Fruit fly (Drosophila melanogaster) whole organism, adult: ENCODE measurements around the gene mib1.

Experiments used
- CG11617 ChIP-seq: fragments of 200-800 bp; sonication (Bioruptor generic); optimal IDR thresholded peaks from 2 replicates; lab custom pipeline; 2017; ENCODE audit warnings: mild to moderate bottlenecking, missing biosample characterization, missing genetic modification reagents, missing genetic modification characterization
- CG12768 ChIP-seq: fragments of 200-800 bp; sonication (Bioruptor generic); optimal IDR thresholded peaks from 2 replicates; lab custom pipeline; 2017; ENCODE audit warnings: missing biosample characterization, missing genetic modification characterization, mild to moderate bottlenecking, moderate library complexity, missing genetic modification reagents
- CG14711 ChIP-seq: fragments of 200-800 bp; sonication (Bioruptor generic); optimal IDR thresholded peaks from 2 replicates; lab custom pipeline; 2018; ENCODE audit warnings: missing biosample characterization, mild to moderate bottlenecking, missing genetic modification characterization, moderate library complexity
- CG1620 ChIP-seq: fragments of 200-800 bp; sonication (Bioruptor generic); optimal IDR thresholded peaks from 2 replicates; lab custom pipeline; 2016; ENCODE audit warnings: missing biosample characterization, missing genetic modification characterization
- CG33017 ChIP-seq: fragments of 200-800 bp; sonication (Bioruptor generic); optimal IDR thresholded peaks from 2 replicates; lab custom pipeline; 2018; ENCODE audit warnings: missing biosample characterization, mild to moderate bottlenecking, missing genetic modification characterization, moderate library complexity
- CG5204 ChIP-seq: fragments of 200-800 bp; sonication (Bioruptor generic); optimal IDR thresholded peaks from 2 replicates; lab custom pipeline; 2016; ENCODE audit warnings: missing biosample characterization, missing genetic modification characterization
- CG7045 ChIP-seq: fragments of 200-800 bp; sonication (Bioruptor generic); optimal IDR thresholded peaks from 2 replicates; lab custom pipeline; 2017; ENCODE audit warnings: missing biosample characterization, mild to moderate bottlenecking, missing genetic modification characterization
- CG7101 ChIP-seq: fragments of 200-800 bp; sonication (Bioruptor generic); optimal IDR thresholded peaks from 2 replicates; lab custom pipeline; 2018; ENCODE audit warnings: missing biosample characterization, mild to moderate bottlenecking, missing genetic modification characterization, moderate library complexity
- Clk ChIP-seq: fragments of 200-800 bp; sonication (Bioruptor generic); optimal IDR thresholded peaks from 2 replicates; lab custom pipeline; 2017; ENCODE audit warnings: missing biosample characterization, missing genetic modification characterization
- Crg-1 ChIP-seq: fragments of 200-800 bp; sonication (Bioruptor generic); optimal IDR thresholded peaks from 2 replicates; lab custom pipeline; 2016; ENCODE audit warnings: missing biosample characterization, missing genetic modification characterization
- Hr96 ChIP-seq: fragments of 200-800 bp; sonication (Bioruptor generic); optimal IDR thresholded peaks from 2 replicates; lab custom pipeline; 2016; ENCODE audit warnings: missing biosample characterization, missing genetic modification characterization
- Mnt ChIP-seq: fragments of 200-800 bp; sonication (Bioruptor generic); optimal IDR thresholded peaks from 2 replicates; lab custom pipeline; 2016; ENCODE audit warnings: missing biosample characterization, mild to moderate bottlenecking, missing genetic modification characterization
- bab1 ChIP-seq: fragments of 200-800 bp; sonication (Bioruptor generic); optimal IDR thresholded peaks from 3 replicates; lab custom pipeline; 2019; ENCODE audit warnings: missing biosample characterization, mild to moderate bottlenecking, missing genetic modification characterization, moderate library complexity
- cic ChIP-seq: fragments of 200-800 bp; sonication (Bioruptor generic); optimal IDR thresholded peaks from 2 replicates; lab custom pipeline; 2017; ENCODE audit warnings: missing biosample characterization, mild to moderate bottlenecking, missing genetic modification characterization, moderate library complexity
- cnc ChIP-seq, 2 experiments: fragments of >200 bp; optimal IDR thresholded peaks; 2 replicates each; lab custom pipeline; 2017
- kay ChIP-seq: fragments of 200-800 bp; sonication (Bioruptor generic); peaks from one replicate; lab custom pipeline; 2016; ENCODE audit warnings: missing biosample characterization, missing genetic modification characterization, borderline replicate concordance
- ovo ChIP-seq: fragments of 200-800 bp; sonication (Bioruptor generic); optimal IDR thresholded peaks from 2 replicates; lab custom pipeline; 2016; ENCODE audit warnings: missing biosample characterization, missing genetic modification characterization
- pad ChIP-seq: fragments of 200-800 bp; sonication (Bioruptor generic); optimal IDR thresholded peaks from 3 replicates; lab custom pipeline; 2017; ENCODE audit warnings: missing biosample characterization, missing genetic modification characterization, mild to moderate bottlenecking, moderate library complexity, missing genetic modification reagents
- tj ChIP-seq: fragments of 200-800 bp; sonication (Bioruptor generic); optimal IDR thresholded peaks from 3 replicates; lab custom pipeline; 2017; ENCODE audit warnings: missing biosample characterization, mild to moderate bottlenecking, missing genetic modification characterization, moderate library complexity
- toe ChIP-seq: fragments of 200-800 bp; sonication (Bioruptor generic); optimal IDR thresholded peaks from 2 replicates; lab custom pipeline; 2016; ENCODE audit warnings: missing biosample characterization, missing genetic modification characterization

Gene mib1

DNA sequence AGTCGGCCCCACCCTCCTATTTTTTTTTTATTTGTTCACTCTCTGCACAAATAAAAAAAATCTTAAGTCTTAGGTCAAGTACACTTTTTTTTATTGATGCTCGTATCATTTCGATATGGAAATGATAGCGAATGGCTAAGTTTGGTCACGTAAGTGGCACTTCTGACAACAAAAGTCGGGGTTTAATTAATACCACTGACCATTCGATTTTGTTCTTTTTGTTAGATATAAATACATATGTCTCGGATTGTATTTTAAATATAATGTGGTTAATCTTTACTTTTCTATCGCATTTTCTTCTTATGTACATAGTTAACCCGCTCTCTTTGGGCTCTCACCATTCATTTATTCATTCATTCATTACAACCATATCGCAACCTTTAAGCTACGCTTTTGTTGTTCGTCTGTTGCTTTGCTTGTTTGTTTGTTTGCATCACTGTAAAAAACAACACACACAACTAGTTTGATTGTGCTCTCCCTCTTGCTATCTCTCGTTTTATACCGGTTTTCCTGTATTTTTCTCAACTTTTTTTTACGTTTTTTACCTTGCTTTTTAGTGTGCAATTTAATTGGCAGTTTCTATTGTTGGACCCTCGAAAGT lies 9.4 kb downstream of the mib1 start:
- peak; percentile 60 for TF ChIP-seq CG11617 (GFP tag; lab: Kevin White, UChicago)
- TF ChIP-seq ovo: peak; percentile 41
- peak; percentile 40 for TF ChIP-seq CG12768
- TF ChIP-seq bab1 (GFP tag; lab: Kevin White, UChicago): no peak
- TF ChIP-seq kay (GFP tag; lab: Kevin White, UChicago): peak; percentile 94
- no peak for TF ChIP-seq tj (GFP tag; lab: Kevin White, UChicago)
- no peak for TF ChIP-seq Mnt (GFP tag; lab: Kevin White, UChicago)
- TF ChIP-seq Hr96: peak; percentile 20
- peak; percentile 79 for TF ChIP-seq CG33017 (tag; lab: Kevin White, UChicago)
- TF ChIP-seq cic (GFP tag; lab: Kevin White, UChicago): peak; percentile 55
- TF ChIP-seq CG7101 (tag; lab: Kevin White, UChicago): peak; percentile 50

DNA sequence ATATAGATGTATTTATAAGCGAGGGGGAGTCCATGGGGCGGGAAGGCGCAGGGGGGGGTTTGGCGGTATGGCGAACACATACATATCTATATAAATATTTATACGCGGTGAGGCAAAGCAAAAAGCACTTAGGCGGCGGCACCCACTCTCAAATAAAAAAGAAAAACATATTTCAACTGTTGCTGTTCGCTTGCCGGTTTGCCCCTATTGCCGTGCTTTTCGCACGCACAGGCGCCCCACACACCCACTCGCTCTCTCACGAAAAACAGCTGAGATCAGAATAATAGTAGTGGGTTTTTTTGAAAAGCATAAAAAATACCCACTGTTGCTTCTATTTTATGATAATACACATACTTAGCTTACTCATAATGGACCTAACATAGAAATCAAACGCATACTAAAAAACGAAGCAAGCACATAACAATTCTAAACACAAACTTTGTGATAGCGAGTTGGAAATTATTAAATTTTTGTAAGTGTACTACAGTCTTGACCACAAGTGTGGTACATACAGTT lies 10.4 kb downstream of the mib1 start:
- TF ChIP-seq Clk (GFP tag; lab: Kevin White, UChicago) (peak; percentile 57), CG11617 (GFP tag; lab: Kevin White, UChicago) (peak; percentile 80), CG12768 (peak; percentile 91), ovo (peak; percentile 75), tj (GFP tag; lab: Kevin White, UChicago) (peak; percentile 50), CG7045 (GFP tag; lab: Kevin White, UChicago) (peak; percentile 86), Crg-1 (GFP tag; lab: Kevin White, UChicago) (peak; percentile 57), CG7101 (tag; lab: Kevin White, UChicago) (peak; percentile 89), CG1620 (GFP tag; lab: Kevin White, UChicago) (peak; percentile 47), CG14711 (tag; lab: Kevin White, UChicago) (peak; percentile 79), bab1 (GFP tag; lab: Kevin White, UChicago) (peak; percentile 45), cnc (optimal IDR thresholded peaks at IDR 0.05; lab: Kevin White, UChicago) (no peak), toe (peak; percentile 89), Mnt (GFP tag; lab: Kevin White, UChicago) (peak; percentile 57), cic (GFP tag; lab: Kevin White, UChicago) (peak; percentile 77), CG33017 (tag; lab: Kevin White, UChicago) (peak; percentile 93), pad (GFP tag; lab: Kevin White, UChicago) (peak; percentile 59), kay (GFP tag; lab: Kevin White, UChicago) (no peak), Hr96 (peak; percentile 90), CG5204 (GFP tag; lab: Kevin White, UChicago) (peak; percentile 94)

DNA sequence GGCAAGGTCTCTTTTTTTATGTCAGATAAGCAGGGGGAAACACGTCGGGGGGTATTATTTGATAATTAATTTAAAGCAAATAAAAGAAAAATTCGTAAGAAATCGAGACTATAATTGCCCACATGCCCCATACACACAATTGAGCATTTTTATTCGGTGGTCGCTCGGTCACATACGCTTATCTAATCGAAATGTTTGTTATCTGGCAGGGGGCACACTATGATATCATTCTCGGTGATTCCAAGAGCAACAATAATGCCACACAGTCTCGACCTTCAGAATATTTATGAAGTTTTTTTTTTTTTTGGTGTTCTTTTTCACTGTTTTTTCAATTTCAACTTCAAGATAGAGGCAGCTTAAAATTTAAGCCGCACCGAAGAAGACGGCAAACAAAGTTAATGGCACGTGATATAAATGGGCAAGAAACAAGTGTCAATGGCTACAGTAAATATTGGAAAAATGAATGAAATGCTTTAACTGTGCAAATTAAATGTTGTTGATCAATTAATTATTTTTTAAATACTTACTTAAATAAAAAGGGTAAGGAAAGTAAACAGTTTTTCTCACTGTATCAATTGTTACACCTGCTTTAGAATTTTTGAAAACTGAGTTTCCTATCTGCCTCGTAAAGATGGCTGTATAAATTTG lies 12.1 kb downstream of the mib1 start:
- TF ChIP-seq pad (GFP tag; lab: Kevin White, UChicago): no peak

DNA sequence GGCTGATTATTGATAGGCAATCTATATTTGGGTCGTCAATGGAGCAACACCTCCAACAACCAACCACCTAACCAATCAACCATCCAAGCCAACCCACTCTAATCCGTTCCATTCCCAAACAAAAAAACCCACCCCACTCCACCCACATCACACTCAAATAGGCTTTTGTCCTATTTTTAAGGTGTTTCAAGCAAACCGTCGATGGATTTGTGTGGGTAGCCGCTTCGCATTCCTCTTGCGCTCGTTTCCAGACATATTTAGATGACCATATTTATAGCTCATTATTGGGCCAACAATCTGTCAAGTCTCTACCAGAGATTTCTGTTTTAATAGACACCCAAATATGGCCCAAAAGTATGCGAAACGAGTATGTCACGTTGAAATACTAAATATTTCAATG lies 13.4 kb downstream of the mib1 start:
- TF ChIP-seq CG11617 (GFP tag; lab: Kevin White, UChicago): no peak
- no peak for TF ChIP-seq Hr96
- no peak for TF ChIP-seq bab1 (GFP tag; lab: Kevin White, UChicago)
- TF ChIP-seq kay (GFP tag; lab: Kevin White, UChicago): no peak
- no peak for TF ChIP-seq CG5204 (GFP tag; lab: Kevin White, UChicago)
- no peak for TF ChIP-seq cic (GFP tag; lab: Kevin White, UChicago)
- no peak for TF ChIP-seq CG7101 (tag; lab: Kevin White, UChicago)
- no peak for TF ChIP-seq toe
- TF ChIP-seq Crg-1 (GFP tag; lab: Kevin White, UChicago): no peak
- no peak for TF ChIP-seq pad (GFP tag; lab: Kevin White, UChicago)
- TF ChIP-seq tj (GFP tag; lab: Kevin White, UChicago): no peak
- TF ChIP-seq cnc (optimal IDR thresholded peaks at IDR 0.05; lab: Kevin White, UChicago): no peak
- TF ChIP-seq ovo: no peak
- no peak for TF ChIP-seq CG33017 (tag; lab: Kevin White, UChicago)
- no peak for TF ChIP-seq CG12768
- no peak for TF ChIP-seq CG14711 (tag; lab: Kevin White, UChicago)
- TF ChIP-seq Clk (GFP tag; lab: Kevin White, UChicago): no peak
- no peak for TF ChIP-seq CG1620 (GFP tag; lab: Kevin White, UChicago)

DNA sequence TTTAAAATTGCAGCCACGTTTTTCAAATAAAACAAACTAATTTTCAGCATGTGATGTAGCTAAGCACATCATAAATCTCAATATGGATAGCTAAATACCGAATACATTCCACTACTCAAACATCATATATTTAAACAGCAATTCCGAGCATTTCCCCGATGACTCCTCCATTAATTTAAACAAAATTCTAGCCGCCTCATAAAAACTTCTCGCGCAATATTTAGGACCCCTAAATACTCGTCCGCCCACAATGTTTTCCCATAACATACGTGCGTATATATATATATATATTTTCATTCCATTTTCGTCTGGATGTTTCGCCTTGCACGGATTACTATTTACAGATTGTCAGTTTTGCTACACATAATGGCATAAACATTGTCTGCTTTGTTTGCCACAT lies 15.6 kb downstream of the mib1 start:
- no peak for TF ChIP-seq CG11617 (GFP tag; lab: Kevin White, UChicago)
- TF ChIP-seq bab1 (GFP tag; lab: Kevin White, UChicago): no peak
- TF ChIP-seq pad (GFP tag; lab: Kevin White, UChicago): no peak
- no peak for TF ChIP-seq Mnt (GFP tag; lab: Kevin White, UChicago)
- TF ChIP-seq ovo: no peak
- no peak for TF ChIP-seq cic (GFP tag; lab: Kevin White, UChicago)
- TF ChIP-seq CG14711 (tag; lab: Kevin White, UChicago): no peak
- no peak for TF ChIP-seq Hr96
- TF ChIP-seq CG1620 (GFP tag; lab: Kevin White, UChicago): no peak
- TF ChIP-seq CG7101 (tag; lab: Kevin White, UChicago): no peak
- no peak for TF ChIP-seq CG12768
- no peak for TF ChIP-seq CG7045 (GFP tag; lab: Kevin White, UChicago)
- TF ChIP-seq cnc (optimal IDR thresholded peaks at IDR 0.05; lab: Kevin White, UChicago): no peak
